Fruit fly (Drosophila melanogaster) Kc167 (cell line): ENCODE results near the gene RhoU.

Experiments used
- Myc ChIP-seq: fragments of >200 bp; optimal IDR thresholded peaks from 2 replicates; lab custom pipeline; 2017; ENCODE audit warnings: missing external identifiers
- h ChIP-seq: fragments of >200 bp; optimal IDR thresholded peaks from 3 replicates; lab custom pipeline; 2018; ENCODE audit warnings: missing external identifiers
- psq ChIP-seq: fragments of >200 bp; optimal IDR thresholded peaks from 2 replicates; lab custom pipeline; 2017; ENCODE audit warnings: missing external identifiers

DNA sequence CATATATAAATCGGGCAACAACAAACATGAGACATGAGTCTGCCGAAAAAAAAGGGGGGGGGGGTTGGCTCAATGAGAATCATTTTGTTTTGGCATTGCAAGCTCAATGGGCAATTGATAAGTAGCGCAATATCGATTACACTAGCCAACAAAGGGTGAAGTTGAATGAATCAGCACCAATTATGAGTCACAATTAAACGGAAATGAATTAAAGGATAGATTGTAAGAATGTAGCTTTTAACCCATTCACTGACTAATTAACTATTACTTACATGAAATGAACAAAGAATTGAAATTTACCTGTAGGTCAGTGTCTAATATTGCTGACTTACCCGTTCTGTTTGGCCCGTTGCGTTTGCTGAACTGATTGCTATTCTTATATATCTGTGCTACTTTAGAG lies 39.3 kb downstream of the RhoU start:
- TF ChIP-seq Myc (lab: Kevin White, UChicago) (no peak), h (lab: Kevin White, UChicago) (no peak), psq (lab: Kevin White, UChicago) (no peak)
